Fruit fly (Drosophila melanogaster) whole organism, embryonic: Measurements from ENCODE around the gene hang.
A peak's percentile ranks its signal among the peaks of the same experiment; 100 is the strongest.

Source experiments
- Adf1 ChIP-seq: fragments of 200-800 bp; sonication (Bioruptor generic); IDR thresholded peaks from 2 replicates; pipeline ENCODE4 v1.3.6; 2022; ENCODE audit warnings: missing biosample characterization, missing genetic modification characterization
- CG10147 ChIP-seq: fragments of 200-800 bp; sonication (Bioruptor generic); optimal IDR thresholded peaks from 2 replicates; lab custom pipeline; 2019; ENCODE audit warnings: missing biosample characterization, mild to moderate bottlenecking, missing genetic modification characterization, moderate library complexity
- CG10654 ChIP-seq: fragments of 200-800 bp; sonication (Bioruptor generic); optimal IDR thresholded peaks from 2 replicates; lab custom pipeline; 2016; ENCODE audit warnings: missing biosample characterization, missing genetic modification characterization
- CG11695 ChIP-seq: fragments of 200-800 bp; sonication (Bioruptor generic); IDR thresholded peaks from 3 replicates; pipeline ENCODE4 v1.3.6; 2022; ENCODE audit warnings: missing biosample characterization, missing genetic modification characterization
- CG12942 ChIP-seq: fragments of 200-800 bp; sonication (Bioruptor generic); optimal IDR thresholded peaks from 3 replicates; lab custom pipeline; 2016; ENCODE audit warnings: missing biosample characterization, missing genetic modification characterization
- CG16863 ChIP-seq: fragments of 200-800 bp; sonication (Bioruptor generic); optimal IDR thresholded peaks from 3 replicates; lab custom pipeline; 2016; ENCODE audit warnings: missing biosample characterization, missing genetic modification characterization
- CG17186 ChIP-seq: fragments of 200-800 bp; sonication (Bioruptor generic); optimal IDR thresholded peaks from 3 replicates; lab custom pipeline; 2017; ENCODE audit warnings: missing biosample characterization, missing genetic modification reagents, missing genetic modification characterization
- CG18599 ChIP-seq: fragments of 200-800 bp; sonication (Bioruptor generic); optimal IDR thresholded peaks from 3 replicates; lab custom pipeline; 2017; ENCODE audit warnings: missing biosample characterization, missing genetic modification characterization, mild to moderate bottlenecking, moderate library complexity, missing genetic modification reagents
- CG34376 ChIP-seq: fragments of 200-800 bp; sonication (Bioruptor generic); optimal IDR thresholded peaks from 2 replicates; lab custom pipeline; 2018; ENCODE audit warnings: missing biosample characterization, mild to moderate bottlenecking, missing genetic modification characterization
- CG5180 ChIP-seq: fragments of 200-800 bp; sonication (Bioruptor generic); optimal IDR thresholded peaks from 3 replicates; lab custom pipeline; 2017; ENCODE audit warnings: missing biosample characterization, missing genetic modification characterization, mild to moderate bottlenecking, moderate library complexity, missing genetic modification reagents
- CG6765 ChIP-seq: fragments of 200-800 bp; sonication (Bioruptor generic); optimal IDR thresholded peaks from 3 replicates; lab custom pipeline; 2017; ENCODE audit warnings: missing biosample characterization, mild to moderate bottlenecking, missing genetic modification characterization
- CG8290 ChIP-seq, 3 experiments: fragments of 200-800 bp; sonication (Bioruptor generic); optimal IDR thresholded peaks; 2 replicates each; lab custom pipeline; 2016 to 2019; ENCODE audit warnings: missing biosample characterization in 3 of 3, missing genetic modification characterization in 3 of 3, mild to moderate bottlenecking in 2 of 3, moderate library complexity in 1 of 3
- CG9797 ChIP-seq: fragments of 200-800 bp; sonication (Bioruptor generic); optimal IDR thresholded peaks from 3 replicates; lab custom pipeline; 2018; ENCODE audit warnings: missing biosample characterization, mild to moderate bottlenecking, missing genetic modification characterization
- D19B ChIP-seq: fragments of 200-800 bp; sonication (Bioruptor generic); optimal IDR thresholded peaks from 2 replicates; lab custom pipeline; 2017; ENCODE audit warnings: missing biosample characterization, mild to moderate bottlenecking, missing genetic modification characterization
- Dbx ChIP-seq: fragments of 200-800 bp; sonication (Bioruptor generic); IDR thresholded peaks from 3 replicates; pipeline ENCODE4 v1.3.6; 2022; ENCODE audit warnings: missing biosample characterization, missing genetic modification characterization
- Doc2 ChIP-seq: fragments of 200-800 bp; sonication (Bioruptor generic); IDR thresholded peaks from 2 replicates; pipeline ENCODE4 v1.3.6; 2022; ENCODE audit warnings: missing biosample characterization, missing genetic modification characterization
- Fer2 ChIP-seq: fragments of 200-800 bp; sonication (Bioruptor generic); optimal IDR thresholded peaks from 2 replicates; lab custom pipeline; 2018; ENCODE audit warnings: missing biosample characterization, mild to moderate bottlenecking, missing genetic modification characterization, moderate library complexity
- HLH4C ChIP-seq: fragments of 200-800 bp; sonication (Bioruptor generic); IDR thresholded peaks from 3 replicates; pipeline ENCODE4 v1.3.6; 2022; ENCODE audit warnings: missing biosample characterization, missing genetic modification characterization; ENCODE audit not compliant: partially characterized antibody
- HLH54F ChIP-seq: fragments of 200-800 bp; sonication (Bioruptor generic); optimal IDR thresholded peaks from 3 replicates; lab custom pipeline; 2016; ENCODE audit warnings: missing biosample characterization, missing genetic modification characterization
- HmgZ ChIP-seq: fragments of 200-800 bp; sonication (Bioruptor generic); optimal IDR thresholded peaks from 2 replicates; lab custom pipeline; 2018; ENCODE audit warnings: missing biosample characterization, mild to moderate bottlenecking, missing genetic modification characterization
- Hr39 ChIP-seq: fragments of >200 bp; optimal IDR thresholded peaks from 2 replicates; lab custom pipeline; 2017
- Hr78 ChIP-seq, 2 experiments: fragments of 200-800 bp in 1 of 2; fragments of >200 bp in 1 of 2; sonication (Bioruptor generic) in 1 of 2; optimal IDR thresholded peaks; 2 replicates each; lab custom pipeline; 2017 to 2019; ENCODE audit warnings: missing biosample characterization in 2 of 2, missing genetic modification characterization in 2 of 2, mild to moderate bottlenecking in 1 of 2, moderate library complexity in 1 of 2
- Lhr ChIP-seq: fragments of 200-800 bp; sonication (Bioruptor generic); optimal IDR thresholded peaks from 3 replicates; lab custom pipeline; 2017; ENCODE audit warnings: mild to moderate bottlenecking, missing biosample characterization, missing genetic modification reagents, missing genetic modification characterization
- Lpt ChIP-seq: fragments of >200 bp; optimal IDR thresholded peaks from 2 replicates; lab custom pipeline; 2018; ENCODE audit warnings: missing biosample characterization, missing genetic modification characterization
- Myb ChIP-seq: fragments of 200-800 bp; sonication (Bioruptor generic); optimal IDR thresholded peaks from 2 replicates; lab custom pipeline; 2016; ENCODE audit warnings: missing biosample characterization, missing genetic modification characterization
- Nf-YB ChIP-seq: fragments of 200-800 bp; sonication (Bioruptor generic); optimal IDR thresholded peaks from 3 replicates; lab custom pipeline; 2019; ENCODE audit warnings: missing biosample characterization, mild to moderate bottlenecking, missing genetic modification characterization, moderate library complexity
- Scr ChIP-seq: fragments of 200-800 bp; sonication (Bioruptor generic); IDR thresholded peaks from 2 replicates; pipeline ENCODE4 v1.3.6; 2022; ENCODE audit warnings: missing biosample characterization, missing genetic modification characterization; ENCODE audit not compliant: partially characterized antibody
- Sin3A ChIP-seq: fragments of >200 bp; optimal IDR thresholded peaks from 2 replicates; lab custom pipeline; 2018
- Stat92E ChIP-seq, 3 experiments: fragments of >200 bp in 2 of 3; fragments of 200-800 bp in 1 of 3; sonication (Bioruptor generic) in 1 of 3; optimal IDR thresholded peaks; 2 replicates each; lab custom pipeline; 2017 to 2019; ENCODE audit warnings: missing biosample characterization in 3 of 3, missing genetic modification characterization in 3 of 3, mild to moderate bottlenecking in 1 of 3, moderate library complexity in 1 of 3
- ash1 ChIP-seq: fragments of 200-800 bp; sonication (Bioruptor generic); optimal IDR thresholded peaks from 2 replicates; lab custom pipeline; 2018; ENCODE audit warnings: missing biosample characterization, mild to moderate bottlenecking, missing genetic modification characterization
- chinmo ChIP-seq: fragments of 200-800 bp; sonication (Bioruptor generic); IDR thresholded peaks from 4 replicates; pipeline ENCODE4 v1.3.6; 2022; ENCODE audit warnings: missing biosample characterization, missing genetic modification characterization; ENCODE audit not compliant: partially characterized antibody
- ftz-f1 ChIP-seq: fragments of 200-800 bp; sonication (Bioruptor generic); optimal IDR thresholded peaks from 2 replicates; lab custom pipeline; 2016; ENCODE audit warnings: missing biosample characterization, missing genetic modification characterization
- gcm ChIP-seq: fragments of 200-800 bp; sonication (Bioruptor generic); optimal IDR thresholded peaks from 2 replicates; lab custom pipeline; 2019; ENCODE audit warnings: missing biosample characterization, mild to moderate bottlenecking, missing genetic modification characterization, moderate library complexity
- gem ChIP-seq: fragments of 200-800 bp; sonication (Bioruptor generic); optimal IDR thresholded peaks from 2 replicates; lab custom pipeline; 2019; ENCODE audit warnings: missing biosample characterization, mild to moderate bottlenecking, missing genetic modification characterization, moderate library complexity
- gfzf ChIP-seq: fragments of 200-800 bp; sonication (Bioruptor generic); optimal IDR thresholded peaks from 2 replicates; lab custom pipeline; 2016; ENCODE audit warnings: missing biosample characterization, mild to moderate bottlenecking, missing genetic modification characterization, moderate library complexity
- hth ChIP-seq: fragments of >200 bp; optimal IDR thresholded peaks from 2 replicates; lab custom pipeline; 2017; ENCODE audit warnings: inconsistent platforms
- org-1 ChIP-seq: fragments of 200-800 bp; sonication (Bioruptor generic); optimal IDR thresholded peaks from 2 replicates; lab custom pipeline; 2017; ENCODE audit warnings: missing biosample characterization, missing genetic modification characterization
- pita ChIP-seq: fragments of 200-800 bp; sonication (Bioruptor generic); optimal IDR thresholded peaks from 2 replicates; lab custom pipeline; 2017; ENCODE audit warnings: missing biosample characterization, mild to moderate bottlenecking, missing genetic modification characterization
- psq ChIP-seq: fragments of 200-800 bp; sonication (Bioruptor generic); optimal IDR thresholded peaks from 2 replicates; lab custom pipeline; 2017; ENCODE audit warnings: missing biosample characterization, missing genetic modification characterization
- pzg ChIP-seq: fragments of 200-800 bp; sonication (Bioruptor generic); optimal IDR thresholded peaks from 3 replicates; lab custom pipeline; 2018; ENCODE audit warnings: missing biosample characterization, mild to moderate bottlenecking, missing genetic modification characterization, moderate library complexity
- sd ChIP-seq: fragments of 200-800 bp; sonication (Bioruptor generic); optimal IDR thresholded peaks from 3 replicates; lab custom pipeline; 2018; ENCODE audit warnings: missing biosample characterization, mild to moderate bottlenecking, missing genetic modification characterization, moderate library complexity
- sob ChIP-seq: fragments of 200-800 bp; sonication (Bioruptor generic); IDR thresholded peaks from 2 replicates; pipeline ENCODE4 v1.3.6; 2022; ENCODE audit warnings: missing biosample characterization, missing genetic modification characterization
- sqz ChIP-seq: fragments of 200-800 bp; sonication (Bioruptor generic); optimal IDR thresholded peaks from 3 replicates; lab custom pipeline; 2018; ENCODE audit warnings: missing biosample characterization, mild to moderate bottlenecking, missing genetic modification characterization
- stwl ChIP-seq: fragments of 200-800 bp; sonication (Bioruptor generic); optimal IDR thresholded peaks from 3 replicates; lab custom pipeline; 2018; ENCODE audit warnings: missing biosample characterization, mild to moderate bottlenecking, missing genetic modification characterization, moderate library complexity
- tap ChIP-seq: fragments of 200-800 bp; optimal IDR thresholded peaks from 3 replicates; lab custom pipeline; 2019; ENCODE audit warnings: missing biosample characterization, mild to moderate bottlenecking, missing genetic modification characterization, moderate library complexity
- tgo ChIP-seq: fragments of 200-800 bp; sonication (Bioruptor generic); IDR thresholded peaks from 3 replicates; pipeline ENCODE4 v1.3.6; 2022; ENCODE audit warnings: missing biosample characterization, missing genetic modification characterization
- wdn ChIP-seq: fragments of 200-800 bp; sonication (Bioruptor generic); IDR thresholded peaks from 2 replicates; pipeline ENCODE4 v1.3.6; 2022; ENCODE audit warnings: missing biosample characterization, missing genetic modification characterization
- yki ChIP-seq: fragments of >200 bp; optimal IDR thresholded peaks from 3 replicates; lab custom pipeline; 2018

hang gene

dm6 chrX:16448252-16449191 lies 25.9 kb downstream of the hang start, which contains the start of the genes CG34015 and eIF4H1 (continued):
- TF ChIP-seq CG8290 (GFP tag; optimal IDR thresholded peaks at IDR 0.05; lab: Kevin White, UChicago) = no peak
- TF ChIP-seq CG8290 (tag; optimal IDR thresholded peaks at IDR 0.05; lab: Kevin White, UChicago) = no peak
- TF ChIP-seq CG18599 (GFP tag; lab: Kevin White, UChicago) = no peak
- no peak for TF ChIP-seq Myb (GFP tag; lab: Kevin White, UChicago)
- TF ChIP-seq Hr78 (GFP tag; optimal IDR thresholded peaks at IDR 0.05; lab: Kevin White, UChicago) = no peak
- no peak for TF ChIP-seq ftz-f1
- no peak for TF ChIP-seq CG16863
- TF ChIP-seq yki (lab: Kevin White, UChicago) = no peak
- no peak for TF ChIP-seq CG12942 (GFP tag; lab: Kevin White, UChicago)
- no peak for TF ChIP-seq D19B (GFP tag; lab: Kevin White, UChicago)
- peak; percentile 57 for TF ChIP-seq CG6765 (GFP tag; lab: Kevin White, UChicago)
- TF ChIP-seq sd (tag; lab: Kevin White, UChicago) = peak; percentile 34
- peak; percentile 26 for TF ChIP-seq pita (GFP tag; lab: Kevin White, UChicago)
- peak; percentile 49; the same call in 2 of the 3 replicates for TF ChIP-seq HLH4C
- TF ChIP-seq Adf1 (GFP tag; lab: Robert Waterston, UW) = peak; percentile 93
- TF ChIP-seq tap (tag; lab: Kevin White, UChicago) = no peak
- TF ChIP-seq Hr39 (lab: Kevin White, UChicago) = no peak
- TF ChIP-seq Scr (GFP tag; lab: Robert Waterston, UW) = peak; percentile 65
- peak; percentile 50 for TF ChIP-seq Sin3A (lab: Kevin White, UChicago)
- TF ChIP-seq CG9797 = peak; percentile 85
- peak; percentile 26 for TF ChIP-seq Lhr (GFP tag; lab: Kevin White, UChicago)
- no peak for TF ChIP-seq Nf-YB (GFP tag; lab: Kevin White, UChicago)
- no peak for TF ChIP-seq CG10654 (GFP tag; lab: Kevin White, UChicago)
- TF ChIP-seq gem = no peak
- TF ChIP-seq wdn = no peak
- no peak for TF ChIP-seq Lpt (GFP tag; lab: Kevin White, UChicago)
- TF ChIP-seq Stat92E (GFP tag; optimal IDR thresholded peaks at IDR 0.05; lab: Kevin White, UChicago) = peak in 1 of 3 experiments; percentile 43
- TF ChIP-seq pzg = peak; percentile 78
- TF ChIP-seq Fer2 (tag; lab: Kevin White, UChicago) = no peak
- peak; percentile 1 for TF ChIP-seq CG10147 (GFP tag; lab: Kevin White, UChicago)
- TF ChIP-seq CG34376 (GFP tag; lab: Kevin White, UChicago) = peak; percentile 17
- TF ChIP-seq gfzf (GFP tag; lab: Kevin White, UChicago) = peak; percentile 72
- TF ChIP-seq Dbx (GFP tag; lab: Robert Waterston, UW) = no peak
- peak; percentile 32 for TF ChIP-seq HmgZ (tag; lab: Kevin White, UChicago)
- peak; percentile 48 for TF ChIP-seq stwl (tag; lab: Kevin White, UChicago)
- TF ChIP-seq chinmo (GFP tag; lab: Robert Waterston, UW) = peak; percentile 66; the same call in 2 of the 4 replicates
- TF ChIP-seq tgo (GFP tag; lab: Robert Waterston, UW) = no peak
- no peak for TF ChIP-seq CG11695 (GFP tag; lab: Robert Waterston, UW)
- no peak for TF ChIP-seq HLH54F
- TF ChIP-seq sqz (GFP tag; lab: Kevin White, UChicago) = peak; percentile 97
- no peak for TF ChIP-seq CG17186 (GFP tag; lab: Kevin White, UChicago)
- no peak for TF ChIP-seq CG5180
- no peak for TF ChIP-seq Doc2 (GFP tag; lab: Robert Waterston, UW)
- TF ChIP-seq psq (GFP tag; lab: Kevin White, UChicago) = no peak
- TF ChIP-seq hth (lab: Kevin White, UChicago) = no peak
- no peak for TF ChIP-seq ash1
- TF ChIP-seq gcm (GFP tag; lab: Kevin White, UChicago) = no peak
- no peak for TF ChIP-seq org-1 (GFP tag; lab: Kevin White, UChicago)
- no peak for TF ChIP-seq sob
